Worm (Caenorhabditis elegans) whole organism, mixed stage, embryonic: ENCODE measurements around the gene mapk-15.

ENCODE experiments used
- blmp-1 ChIP-seq: fragments of 150-350 bp; optimal IDR thresholded peaks from 2 replicates; lab custom pipeline; 2014; ENCODE audit warnings: missing biosample characterization, missing genetic modification characterization
- elt-3 ChIP-seq: fragments of 150-350 bp; optimal IDR thresholded peaks from 2 replicates; lab custom pipeline; 2014; ENCODE audit warnings: missing biosample characterization, missing genetic modification characterization
- lin-32 ChIP-seq: fragments of 200-800 bp; sonication (Bioruptor generic); optimal IDR thresholded peaks from 2 replicates; lab custom pipeline; 2018; ENCODE audit warnings: mild to moderate bottlenecking, missing genetic modification characterization, missing compliant biosample characterization
- lsy-2 ChIP-seq: fragments of 150-350 bp; optimal IDR thresholded peaks from 2 replicates; lab custom pipeline; 2014; ENCODE audit warnings: missing biosample characterization, missing genetic modification characterization
- mep-1 ChIP-seq: fragments of 150-350 bp; optimal IDR thresholded peaks from 2 replicates; lab custom pipeline; 2017; ENCODE audit warnings: missing biosample characterization, missing genetic modification reagents, missing genetic modification characterization, inconsistent platforms
- mls-2 ChIP-seq: sonication (generic microtip); optimal IDR thresholded peaks from 2 replicates; lab custom pipeline; 2016; ENCODE audit warnings: mild to moderate bottlenecking, missing genetic modification characterization, moderate library complexity, missing compliant biosample characterization
- nhr-237 ChIP-seq: fragments of 150-350 bp; optimal IDR thresholded peaks from 2 replicates; lab custom pipeline; 2014; ENCODE audit warnings: missing biosample characterization, missing genetic modification characterization
- nhr-76 ChIP-seq: sonication (generic microtip); optimal IDR thresholded peaks from 2 replicates; lab custom pipeline; 2017; ENCODE audit warnings: missing biosample characterization, missing genetic modification characterization
- pha-4 ChIP-seq: fragments of 150-350 bp; optimal IDR thresholded peaks from 2 replicates; lab custom pipeline; 2018; ENCODE audit warnings: missing biosample characterization, missing genetic modification reagents, missing genetic modification characterization
- snpc-4 ChIP-seq: fragments of 150-350 bp; optimal IDR thresholded peaks from 2 replicates; lab custom pipeline; 2014; ENCODE audit warnings: missing biosample characterization, missing genetic modification characterization
- unc-39 ChIP-seq: fragments of 150-350 bp; optimal IDR thresholded peaks from 2 replicates; lab custom pipeline; 2014; ENCODE audit warnings: missing biosample characterization, missing genetic modification characterization

- TF ChIP-seq nhr-237 = no peak
- no peak for TF ChIP-seq pha-4
- TF ChIP-seq unc-39 (tag; lab: Kevin White, UChicago) = no peak
- no peak for TF ChIP-seq snpc-4 (tag; lab: Kevin White, UChicago)
- no peak for TF ChIP-seq lsy-2 (tag; lab: Kevin White, UChicago)
- no peak for TF ChIP-seq mls-2 (tag; lab: Kevin White, UChicago)
- TF ChIP-seq elt-3 (tag; lab: Kevin White, UChicago) = no peak
- no peak for TF ChIP-seq nhr-76 (tag; lab: Kevin White, UChicago)
- no peak for TF ChIP-seq mep-1 (tag; lab: Kevin White, UChicago)
- no peak for TF ChIP-seq blmp-1 (tag; lab: Kevin White, UChicago)
- no peak for TF ChIP-seq lin-32 (GFP tag; lab: Kevin White, UChicago)
Observed at ce11 chrIII:6116981-6117380, 49.3 kb downstream of the mapk-15 start.
